ENCODE assay signal across 2 fruit fly cellular contexts in genomic region chrX:8601165-8601564, dm6.
TF ChIP-seq lines count a peak whose summit lies in the region.

No protein-coding gene starts in this region.

TF ChIP-seq in whole organism, embryonic, 481 proteins besides CTCF, POLR2A, EP300 and RAD21 (continued from another document and continues in another):
- TF ChIP-seq CG13123 (GFP tag; optimal IDR thresholded peaks at IDR 0.05; lab: Kevin White, UChicago) (no peak), CG11695 (GFP tag; IDR thresholded peaks at IDR 0.05; lab: Robert Waterston, UW) (peak; percentile 86), Med (GFP tag; lab: Kevin White, UChicago) (peak; percentile 89), CG15269 (tag; optimal IDR thresholded peaks at IDR 0.05; lab: Kevin White, UChicago) (no peak), ewg (GFP tag; optimal IDR thresholded peaks at IDR 0.05; lab: Kevin White, UChicago) (peak; percentile 19), CG12659 (GFP tag; optimal IDR thresholded peaks at IDR 0.05; lab: Kevin White, UChicago) (no peak), Gsc (GFP tag; IDR thresholded peaks at IDR 0.05; lab: Robert Waterston, UW) (no peak), Optix (GFP tag; IDR thresholded peaks at IDR 0.05; lab: Robert Waterston, UW) (peak; percentile 32; the same call in 1 of the 3 replicates), CG11456 (GFP tag; IDR thresholded peaks at IDR 0.05; lab: Robert Waterston, UW) (peak; percentile 65; the same call in 2 of the 3 replicates), ftz-f1 (GFP tag; optimal IDR thresholded peaks at IDR 0.05; lab: Kevin White, UChicago) (no peak), Abd-B (GFP tag; optimal IDR thresholded peaks at IDR 0.05; lab: Kevin White, UChicago) (no peak), Antp (GFP tag; optimal IDR thresholded peaks at IDR 0.05; lab: Kevin White, UChicago) (peak; percentile 39), Drgx (GFP tag; IDR thresholded peaks at IDR 0.05; lab: Robert Waterston, UW) (peak; percentile 68), CG14667 (GFP tag; IDR thresholded peaks at IDR 0.05; lab: Robert Waterston, UW) (no peak), zfh1 (GFP tag; IDR thresholded peaks at IDR 0.05; lab: Robert Waterston, UW) (peak; percentile 63), CG6689 (GFP tag; IDR thresholded peaks at IDR 0.05; lab: Robert Waterston, UW) (peak; percentile 20; the same call in 1 of the 2 replicates), CG13624 (GFP tag; optimal IDR thresholded peaks at IDR 0.05; lab: Kevin White, UChicago) (no peak), CG14965 (GFP tag; optimal IDR thresholded peaks at IDR 0.05; lab: Kevin White, UChicago; ENCODE audit: borderline replicate concordance) (no peak), org-1 (GFP tag; optimal IDR thresholded peaks at IDR 0.05; lab: Kevin White, UChicago) (peak; percentile 21), aop (GFP tag; IDR thresholded peaks at IDR 0.05; lab: Robert Waterston, UW) (no peak), Chrac-16 (GFP tag; optimal IDR thresholded peaks at IDR 0.05; lab: Kevin White, UChicago) (peak; percentile 29), Fer2 (tag; optimal IDR thresholded peaks at IDR 0.05; lab: Kevin White, UChicago) (no peak), NC2α (GFP tag; optimal IDR thresholded peaks at IDR 0.05; lab: Kevin White, UChicago) (no peak), MESR4 (GFP tag; optimal IDR thresholded peaks at IDR 0.05; lab: Kevin White, UChicago) (no peak), exex (tag; optimal IDR thresholded peaks at IDR 0.05; lab: Kevin White, UChicago) (no peak), Sin3A (optimal IDR thresholded peaks at IDR 0.05; lab: Kevin White, UChicago) (no peak), CG14441 (GFP tag; IDR thresholded peaks at IDR 0.05; lab: Robert Waterston, UW) (0 out of 2 replicates have a peak, but pooled peaks have one; percentile 33), gsb (GFP tag; IDR thresholded peaks at IDR 0.05; lab: Robert Waterston, UW) (no peak), ranshi (GFP tag; IDR thresholded peaks at IDR 0.05; lab: Robert Waterston, UW) (0 out of 2 replicates have a peak, but pooled peaks have one; percentile 30), CG3847 (GFP tag; IDR thresholded peaks at IDR 0.05; lab: Robert Waterston, UW) (no peak), CG10462 (GFP tag; optimal IDR thresholded peaks at IDR 0.05; lab: Kevin White, UChicago) (no peak), bcd (GFP tag; optimal IDR thresholded peaks at IDR 0.05; lab: Kevin White, UChicago) (no peak), CG7786 (GFP tag; optimal IDR thresholded peaks at IDR 0.05; lab: Kevin White, UChicago) (no peak), vvl (GFP tag; IDR thresholded peaks at IDR 0.05; lab: Robert Waterston, UW) (peak; percentile 57; the same call in 1 of the 2 replicates), unc-4 (GFP tag; IDR thresholded peaks at IDR 0.05; lab: Robert Waterston, UW; ENCODE audit: partially characterized antibody) (no peak), CG15601 (tag; optimal IDR thresholded peaks at IDR 0.05; lab: Kevin White, UChicago) (no peak), CG18476 (GFP tag; optimal IDR thresholded peaks at IDR 0.05; lab: Kevin White, UChicago) (no peak), ap (GFP tag; IDR thresholded peaks at IDR 0.05; lab: Robert Waterston, UW) (peak; percentile 34; the same call in 1 of the 2 replicates), CG17568 (GFP tag; optimal IDR thresholded peaks at IDR 0.05; lab: Kevin White, UChicago) (no peak), CG6654 (GFP tag; optimal IDR thresholded peaks at IDR 0.05; lab: Kevin White, UChicago) (no peak), kah (GFP tag; optimal IDR thresholded peaks at IDR 0.05; lab: Kevin White, UChicago) (no peak), croc (GFP tag; conservative IDR thresholded peaks at IDR 0.05; lab: Robert Waterston, UW) (peak; percentile 45; the same call in 1 of the 3 replicates), H15 (GFP tag; IDR thresholded peaks at IDR 0.05; lab: Robert Waterston, UW) (0 out of 3 replicates have a peak, but pooled peaks have one; percentile 41), zen (tag; optimal IDR thresholded peaks at IDR 0.05; lab: Kevin White, UChicago) (peak; percentile 36), gce (GFP tag; IDR thresholded peaks at IDR 0.05; lab: Robert Waterston, UW) (no peak), Spps (tag; optimal IDR thresholded peaks at IDR 0.05; lab: Kevin White, UChicago) (no peak), danr (GFP tag; IDR thresholded peaks at IDR 0.05; lab: Robert Waterston, UW) (no peak), sqz (GFP tag; optimal IDR thresholded peaks at IDR 0.05; lab: Kevin White, UChicago) (no peak), CG14860 (GFP tag; IDR thresholded peaks at IDR 0.05; lab: Robert Waterston, UW; ENCODE audit: partially characterized antibody) (no peak), nmo (GFP tag; optimal IDR thresholded peaks at IDR 0.05; lab: Kevin White, UChicago) (peak; percentile 40), CG17328 (GFP tag; IDR thresholded peaks at IDR 0.05; lab: Robert Waterston, UW) (peak; percentile 64), vnd (GFP tag; IDR thresholded peaks at IDR 0.05; lab: Robert Waterston, UW; ENCODE audit: partially characterized antibody) (no peak), CG3281 (GFP tag; optimal IDR thresholded peaks at IDR 0.05; lab: Kevin White, UChicago) (no peak), lmd (GFP tag; IDR thresholded peaks at IDR 0.05; lab: Robert Waterston, UW) (peak; percentile 41), wdn (GFP tag; IDR thresholded peaks at IDR 0.05; lab: Robert Waterston, UW) (0 out of 2 replicates have a peak, but pooled peaks have one; percentile 11), chm (GFP tag; IDR thresholded peaks at IDR 0.05; lab: Robert Waterston, UW) (0 out of 2 replicates have a peak, but pooled peaks have one; percentile 53), CG10959 (GFP tag; IDR thresholded peaks at IDR 0.05; lab: Robert Waterston, UW) (peak; percentile 44), CG5245 (GFP tag; optimal IDR thresholded peaks at IDR 0.05; lab: Kevin White, UChicago) (peak; percentile 14), HmgD (GFP tag; optimal IDR thresholded peaks at IDR 0.05; lab: Kevin White, UChicago) (no peak), da (GFP tag; optimal IDR thresholded peaks at IDR 0.05; lab: Kevin White, UChicago) (no peak), sens (GFP tag; lab: Kevin White, UChicago) (peak; percentile 68), dm (GFP tag; optimal IDR thresholded peaks at IDR 0.05; lab: Kevin White, UChicago) (no peak), CG3726 (GFP tag; IDR thresholded peaks at IDR 0.05; lab: Robert Waterston, UW) (no peak), CG3995 (GFP tag; optimal IDR thresholded peaks at IDR 0.05; lab: Kevin White, UChicago) (no peak), cad (GFP tag; optimal IDR thresholded peaks at IDR 0.05; lab: Kevin White, UChicago) (no peak), toy (GFP tag; IDR thresholded peaks at IDR 0.05; lab: Robert Waterston, UW) (no peak)

TF ChIP-seq in whole organism, prepupa, 60 proteins besides CTCF, POLR2A, EP300 and RAD21 (continued from another document):
- TF ChIP-seq Ets96B (tag; optimal IDR thresholded peaks at IDR 0.05; lab: Kevin White, UChicago) (peak; percentile 51), CG11294 (GFP tag; IDR thresholded peaks at IDR 0.05; lab: Robert Waterston, UW) (peak; percentile 54), Gug (GFP tag; IDR thresholded peaks at IDR 0.05; lab: Robert Waterston, UW) (peak; percentile 56), CG6163 (GFP tag; IDR thresholded peaks at IDR 0.05; lab: Robert Waterston, UW) (peak; percentile 85), CG31627 (GFP tag; optimal IDR thresholded peaks at IDR 0.05; lab: Kevin White, UChicago) (peak; percentile 60), CG6808 (GFP tag; optimal IDR thresholded peaks at IDR 0.05; lab: Kevin White, UChicago) (no peak), fd85E (GFP tag; optimal IDR thresholded peaks at IDR 0.05; lab: Kevin White, UChicago) (no peak), CG8119 (GFP tag; IDR thresholded peaks at IDR 0.05; lab: Robert Waterston, UW) (peak; percentile 67; the same call in 2 of the 3 replicates), CG8632 (GFP tag; optimal IDR thresholded peaks at IDR 0.05; lab: Kevin White, UChicago) (no peak), vri (GFP tag; optimal IDR thresholded peaks at IDR 0.05; lab: Kevin White, UChicago) (no peak), salr (GFP tag; optimal IDR thresholded peaks at IDR 0.05; lab: Kevin White, UChicago) (no peak), lz (GFP tag; optimal IDR thresholded peaks at IDR 0.05; lab: Kevin White, UChicago) (peak; percentile 53), eg (GFP tag; IDR thresholded peaks at IDR 0.05; lab: Robert Waterston, UW) (peak; percentile 86; the same call in 2 of the 3 replicates)
TF ChIP-seq in whole organism, prepupa: peak in this region for 22.
